Fruit fly (Drosophila melanogaster) whole organism, embryonic: ENCODE data around the gene CG4074.

Source experiments
- ATbp ChIP-seq: fragments of 200-800 bp; sonication (Bioruptor generic); optimal IDR thresholded peaks from 2 replicates; lab custom pipeline; 2017; ENCODE audit warnings: missing biosample characterization, mild to moderate bottlenecking, missing genetic modification characterization, missing genetic modification reagents
- CG11398 ChIP-seq: fragments of 200-800 bp; sonication (Bioruptor generic); optimal IDR thresholded peaks from 2 replicates; lab custom pipeline; 2016; ENCODE audit warnings: missing biosample characterization, missing genetic modification characterization
- CG12391 ChIP-seq: fragments of 200-800 bp; sonication (Bioruptor generic); optimal IDR thresholded peaks from 3 replicates; lab custom pipeline; 2018; ENCODE audit warnings: missing biosample characterization, mild to moderate bottlenecking, missing genetic modification characterization, moderate library complexity
- CG13894 ChIP-seq: fragments of 200-800 bp; sonication (Bioruptor generic); optimal IDR thresholded peaks from 3 replicates; lab custom pipeline; 2018; ENCODE audit warnings: missing biosample characterization, mild to moderate bottlenecking, missing genetic modification characterization, moderate library complexity
- CG15514 ChIP-seq: fragments of 200-800 bp; sonication (Bioruptor generic); optimal IDR thresholded peaks from 3 replicates; lab custom pipeline; 2017; ENCODE audit warnings: missing biosample characterization, missing genetic modification characterization, mild to moderate bottlenecking, moderate library complexity, missing genetic modification reagents
- CG16813 ChIP-seq: fragments of 200-800 bp; sonication (Bioruptor generic); IDR thresholded peaks from 3 replicates; pipeline ENCODE4 v1.3.6; 2022; ENCODE audit warnings: missing biosample characterization, missing genetic modification characterization; ENCODE audit not compliant: partially characterized antibody
- CG17612 ChIP-seq: fragments of 200-800 bp; sonication (Bioruptor generic); IDR thresholded peaks from 2 replicates; pipeline ENCODE4 v1.3.6; 2022; ENCODE audit warnings: missing biosample characterization, missing genetic modification characterization
- CG18619 ChIP-seq: fragments of 200-800 bp; sonication (Bioruptor generic); optimal IDR thresholded peaks from 3 replicates; lab custom pipeline; 2017; ENCODE audit warnings: missing biosample characterization, mild to moderate bottlenecking, missing genetic modification characterization
- CG2202 ChIP-seq: fragments of 200-800 bp; sonication (Bioruptor generic); optimal IDR thresholded peaks from 2 replicates; lab custom pipeline; 2018; ENCODE audit warnings: missing biosample characterization, mild to moderate bottlenecking, missing genetic modification characterization
- CG2889 ChIP-seq: fragments of 200-800 bp; sonication (Bioruptor generic); IDR thresholded peaks from 3 replicates; pipeline ENCODE4 v1.3.6; 2022; ENCODE audit warnings: missing biosample characterization, missing genetic modification characterization
- CG3281 ChIP-seq: fragments of 200-800 bp; sonication (Bioruptor generic); optimal IDR thresholded peaks from 3 replicates; lab custom pipeline; 2017; ENCODE audit warnings: missing biosample characterization, mild to moderate bottlenecking, missing genetic modification characterization
- CG42726 ChIP-seq: fragments of 200-800 bp; sonication (Bioruptor generic); IDR thresholded peaks from 2 replicates; pipeline ENCODE4 v1.3.6; 2022; ENCODE audit warnings: missing biosample characterization, missing genetic modification characterization; ENCODE audit not compliant: partially characterized antibody
- CG7745 ChIP-seq: fragments of 200-800 bp; sonication (Bioruptor generic); optimal IDR thresholded peaks from 2 replicates; lab custom pipeline; 2018; ENCODE audit warnings: missing biosample characterization, mild to moderate bottlenecking, missing genetic modification characterization, moderate library complexity
- CG7786 ChIP-seq: fragments of 200-800 bp; sonication (Bioruptor generic); optimal IDR thresholded peaks from 2 replicates; lab custom pipeline; 2016; ENCODE audit warnings: missing biosample characterization, missing genetic modification characterization
- CoRest ChIP-seq: fragments of 200-800 bp; sonication (Bioruptor generic); optimal IDR thresholded peaks from 3 replicates; lab custom pipeline; 2018; ENCODE audit warnings: missing biosample characterization, mild to moderate bottlenecking, missing genetic modification characterization, moderate library complexity
- D ChIP-seq, 2 experiments: fragments of 200-800 bp in 1 of 2; fragments of >200 bp in 1 of 2; sonication (Bioruptor generic) in 1 of 2; optimal IDR thresholded peaks; 2 replicates in 1 of 2; 3 replicates in 1 of 2; lab custom pipeline; 2017; ENCODE audit warnings: mild to moderate bottlenecking in 1 of 2, missing biosample characterization in 1 of 2, missing genetic modification characterization in 1 of 2, missing genetic modification reagents in 1 of 2
- Doc3 ChIP-seq: fragments of 200-800 bp; sonication (Bioruptor generic); IDR thresholded peaks from 3 replicates; pipeline ENCODE4 v1.3.6; 2022; ENCODE audit warnings: missing biosample characterization, missing genetic modification characterization; ENCODE audit not compliant: partially characterized antibody
- Dp ChIP-seq: fragments of 200-800 bp; sonication (Bioruptor generic); optimal IDR thresholded peaks from 2 replicates; lab custom pipeline; 2018; ENCODE audit warnings: missing biosample characterization, mild to moderate bottlenecking, missing genetic modification characterization, moderate library complexity
- Dref ChIP-seq: fragments of 200-800 bp; sonication (Bioruptor generic); IDR thresholded peaks from 2 replicates; pipeline ENCODE4 v1.3.6; 2022; ENCODE audit warnings: missing biosample characterization, missing genetic modification characterization
- ERR ChIP-seq: fragments of 200-800 bp; sonication (Bioruptor generic); optimal IDR thresholded peaks from 2 replicates; lab custom pipeline; 2016; ENCODE audit warnings: missing biosample characterization, missing genetic modification characterization
- HLHmδ ChIP-seq: fragments of 200-800 bp; sonication (Bioruptor generic); optimal IDR thresholded peaks from 2 replicates; lab custom pipeline; 2018; ENCODE audit warnings: missing biosample characterization, mild to moderate bottlenecking, missing genetic modification characterization, moderate library complexity
- HmgD ChIP-seq: fragments of 200-800 bp; sonication (Bioruptor generic); optimal IDR thresholded peaks from 3 replicates; lab custom pipeline; 2016; ENCODE audit warnings: missing biosample characterization, missing genetic modification characterization
- Hr39 ChIP-seq: fragments of >200 bp; optimal IDR thresholded peaks from 2 replicates; lab custom pipeline; 2017
- Hsf ChIP-seq: fragments of 200-800 bp; sonication (Bioruptor generic); optimal IDR thresholded peaks from 3 replicates; lab custom pipeline; 2016; ENCODE audit warnings: missing biosample characterization, missing genetic modification characterization
- Med ChIP-seq: fragments of 200-800 bp; sonication (Bioruptor generic); peaks from one replicate; lab custom pipeline; 2016; ENCODE audit warnings: missing biosample characterization, missing genetic modification characterization, mild to moderate bottlenecking, inconsistent platforms, moderate library complexity
- Nf-YB ChIP-seq: fragments of 200-800 bp; sonication (Bioruptor generic); optimal IDR thresholded peaks from 3 replicates; lab custom pipeline; 2019; ENCODE audit warnings: missing biosample characterization, mild to moderate bottlenecking, missing genetic modification characterization, moderate library complexity
- NfI ChIP-seq: fragments of 200-800 bp; sonication (Bioruptor generic); optimal IDR thresholded peaks from 3 replicates; lab custom pipeline; 2018; ENCODE audit warnings: missing biosample characterization, mild to moderate bottlenecking, missing genetic modification characterization, moderate library complexity
- Spps ChIP-seq: fragments of 200-800 bp; sonication (Bioruptor generic); optimal IDR thresholded peaks from 2 replicates; lab custom pipeline; 2018; ENCODE audit warnings: missing biosample characterization, mild to moderate bottlenecking, missing genetic modification characterization
- Ssrp ChIP-seq: fragments of 200-800 bp; sonication (Bioruptor generic); optimal IDR thresholded peaks from 2 replicates; lab custom pipeline; 2018; ENCODE audit warnings: missing biosample characterization, mild to moderate bottlenecking, missing genetic modification characterization, moderate library complexity
- ac ChIP-seq: fragments of 200-800 bp; sonication (Bioruptor generic); optimal IDR thresholded peaks from 3 replicates; lab custom pipeline; 2017; ENCODE audit warnings: missing biosample characterization, mild to moderate bottlenecking, missing genetic modification characterization
- al ChIP-seq: fragments of 200-800 bp; sonication (Bioruptor generic); IDR thresholded peaks from 2 replicates; pipeline ENCODE4 v1.3.6; 2022; ENCODE audit warnings: missing biosample characterization, missing genetic modification characterization
- amos ChIP-seq: fragments of 200-800 bp; sonication (Bioruptor generic); IDR thresholded peaks from 2 replicates; pipeline ENCODE4 v1.3.6; 2022; ENCODE audit warnings: missing biosample characterization, missing genetic modification characterization; ENCODE audit not compliant: partially characterized antibody
- ara ChIP-seq: fragments of 200-800 bp; sonication (Bioruptor generic); IDR thresholded peaks from 2 replicates; pipeline ENCODE4 v1.3.6; 2022; ENCODE audit warnings: missing biosample characterization, missing genetic modification characterization
- crp ChIP-seq, 2 experiments: fragments of 200-800 bp; sonication (Bioruptor generic); optimal IDR thresholded peaks; 2 replicates in 1 of 2; 3 replicates in 1 of 2; lab custom pipeline; 2017; ENCODE audit warnings: missing biosample characterization in 2 of 2, missing genetic modification characterization in 2 of 2, mild to moderate bottlenecking in 1 of 2, moderate library complexity in 1 of 2
- cwo ChIP-seq: fragments of 200-800 bp; sonication (Bioruptor generic); optimal IDR thresholded peaks from 3 replicates; lab custom pipeline; 2017; ENCODE audit warnings: missing biosample characterization, missing genetic modification characterization, mild to moderate bottlenecking, moderate library complexity, missing genetic modification reagents
- gcm2 ChIP-seq: fragments of 200-800 bp; sonication (Bioruptor generic); optimal IDR thresholded peaks from 2 replicates; lab custom pipeline; 2016; ENCODE audit warnings: missing biosample characterization, missing genetic modification characterization
- org-1 ChIP-seq: fragments of 200-800 bp; sonication (Bioruptor generic); optimal IDR thresholded peaks from 2 replicates; lab custom pipeline; 2017; ENCODE audit warnings: missing biosample characterization, missing genetic modification characterization
- pan ChIP-seq, 4 experiments: fragments of >200 bp in 3 of 4; fragments of 200-800 bp in 1 of 4; sonication (Bioruptor generic) in 1 of 4; optimal IDR thresholded peaks in 3 of 4; IDR thresholded peaks in 1 of 4; 2 replicates each; pipeline versions ENCODE4 v1.3.6 to Lab custom; 2017 to 2022; ENCODE audit warnings: missing biosample characterization in 2 of 4, missing genetic modification characterization in 2 of 4, mixed read lengths in 1 of 4
- prd ChIP-seq, 3 experiments: fragments of >200 bp in 2 of 3; fragments of 200-800 bp in 1 of 3; sonication (Bioruptor generic) in 1 of 3; optimal IDR thresholded peaks in 2 of 3; IDR thresholded peaks in 1 of 3; 2 replicates in 2 of 3; 3 replicates in 1 of 3; pipeline versions ENCODE4 v1.3.6 to Lab custom; 2017 to 2022; ENCODE audit warnings: missing biosample characterization in 1 of 3, missing genetic modification characterization in 1 of 3
- scrt ChIP-seq: fragments of 200-800 bp; sonication (Bioruptor generic); optimal IDR thresholded peaks from 2 replicates; lab custom pipeline; 2018; ENCODE audit warnings: missing biosample characterization, mild to moderate bottlenecking, missing genetic modification characterization, moderate library complexity
- sisA ChIP-seq: fragments of 200-800 bp; sonication (Bioruptor generic); IDR thresholded peaks from 2 replicates; pipeline ENCODE4 v1.3.6; 2022; ENCODE audit warnings: missing biosample characterization, missing genetic modification characterization
- slp2 ChIP-seq: fragments of 200-800 bp; sonication (Bioruptor generic); optimal IDR thresholded peaks from 2 replicates; lab custom pipeline; 2016; ENCODE audit warnings: missing biosample characterization, missing genetic modification characterization
- sna ChIP-seq: fragments of 200-800 bp; sonication (Bioruptor generic); IDR thresholded peaks from 2 replicates; pipeline ENCODE4 v1.3.6; 2022; ENCODE audit warnings: missing biosample characterization, missing genetic modification characterization; ENCODE audit not compliant: partially characterized antibody
- so ChIP-seq: fragments of 200-800 bp; sonication (Bioruptor generic); IDR thresholded peaks from 3 replicates; pipeline ENCODE4 v1.3.6; 2022; ENCODE audit warnings: missing biosample characterization, missing genetic modification characterization
- tna ChIP-seq: fragments of 200-800 bp; sonication (Bioruptor generic); IDR thresholded peaks from 2 replicates; pipeline ENCODE4 v1.3.6; 2022; ENCODE audit warnings: missing biosample characterization, missing genetic modification characterization; ENCODE audit not compliant: partially characterized antibody
- zf30C ChIP-seq: fragments of 200-800 bp; sonication (Bioruptor generic); optimal IDR thresholded peaks from 3 replicates; lab custom pipeline; 2018; ENCODE audit warnings: missing biosample characterization, mild to moderate bottlenecking, missing genetic modification characterization

CG4074 gene

dm6 chr3L:20771891-20772646 lies 2.8 kb upstream of the CG4074 start (continued):
- TF ChIP-seq HLHmδ (GFP tag; lab: Kevin White, UChicago) (no peak), CG11398 (peak; percentile 70), D (optimal IDR thresholded peaks at IDR 0.05; lab: Kevin White, UChicago) (no peak), D (GFP tag; optimal IDR thresholded peaks at IDR 0.05; lab: Kevin White, UChicago) (peak; percentile 56), scrt (GFP tag; lab: Kevin White, UChicago) (peak; percentile 66), prd (optimal IDR thresholded peaks at IDR 0.05; lab: Kevin White, UChicago) (no peak), prd (GFP tag; IDR thresholded peaks at IDR 0.05; lab: Robert Waterston, UW) (peak; percentile 82), CG7745 (tag; lab: Kevin White, UChicago) (no peak), CG12391 (tag; lab: Kevin White, UChicago) (peak; percentile 84), CG42726 (no peak), CG17612 (GFP tag; lab: Robert Waterston, UW) (no peak), crp (GFP tag; optimal IDR thresholded peaks at IDR 0.05; lab: Kevin White, UChicago) (no peak), CG3281 (peak; percentile 81), ac (no peak), al (GFP tag; lab: Robert Waterston, UW) (peak; percentile 55; the same call in 1 of the 2 replicates), Hr39 (lab: Kevin White, UChicago) (no peak), Doc3 (GFP tag; lab: Robert Waterston, UW) (no peak), Med (GFP tag; lab: Kevin White, UChicago) (peak; percentile 97), ERR (GFP tag; lab: Kevin White, UChicago) (peak; percentile 44), CG2202 (tag; lab: Kevin White, UChicago) (peak; percentile 48), cwo (GFP tag; lab: Kevin White, UChicago) (peak; percentile 67), CG13894 (tag; lab: Kevin White, UChicago) (peak; percentile 50), pan (optimal IDR thresholded peaks at IDR 0.05; lab: Kevin White, UChicago) (no peak), pan (GFP tag; optimal IDR thresholded peaks at IDR 0.05 in 1 of 2, IDR thresholded peaks at IDR 0.05 in 1 of 2) (peak in 1 of 2 experiments; percentile 91), CG16813 (no peak), Hsf (peak; percentile 81), org-1 (GFP tag; lab: Kevin White, UChicago) (peak; percentile 76), ara (peak; percentile 56; the same call in 1 of the 2 replicates), CG18619 (GFP tag; lab: Kevin White, UChicago) (peak; percentile 74), Dref (GFP tag; lab: Robert Waterston, UW) (no peak), zf30C (GFP tag; lab: Kevin White, UChicago) (no peak), tna (no peak), slp2 (GFP tag; lab: Kevin White, UChicago) (peak; percentile 67), CoRest (tag; lab: Kevin White, UChicago) (peak; percentile 55), NfI (GFP tag; lab: Kevin White, UChicago) (peak; percentile 76), sisA (GFP tag; lab: Robert Waterston, UW) (peak; percentile 66), amos (no peak), CG7786 (GFP tag; lab: Kevin White, UChicago) (peak; percentile 75), Spps (peak; percentile 56), ATbp (GFP tag; lab: Kevin White, UChicago) (peak; percentile 81), CG2889 (GFP tag; lab: Robert Waterston, UW) (0 out of 3 replicates have a peak, but pooled peaks have one; percentile 47), so (peak; percentile 82; the same call in 2 of the 3 replicates), Ssrp (tag; lab: Kevin White, UChicago) (peak; percentile 73), Nf-YB (GFP tag; lab: Kevin White, UChicago) (peak; percentile 51), gcm2 (GFP tag; lab: Kevin White, UChicago) (peak; percentile 70), HmgD (GFP tag; lab: Kevin White, UChicago) (peak; percentile 53), Dp (no peak), sna (no peak), CG15514 (GFP tag; lab: Kevin White, UChicago) (peak; percentile 72)
